Worm (Caenorhabditis elegans) whole organism, L4 larva: ENCODE data around the gene Y46G5A.15.

Experiments
- F10B5.3 ChIP-seq: sonication (generic microtip); optimal IDR thresholded peaks from 2 replicates; lab custom pipeline; 2016; ENCODE audit warnings: mild to moderate bottlenecking, missing genetic modification characterization, missing compliant biosample characterization
- F37D6.2 ChIP-seq: sonication (generic microtip); optimal IDR thresholded peaks from 2 replicates; lab custom pipeline; 2016; ENCODE audit warnings: mild to moderate bottlenecking, missing genetic modification characterization, missing compliant biosample characterization
- T26A8.4 ChIP-seq: fragments of 200-800 bp; sonication (Bioruptor generic); IDR thresholded peaks from 2 replicates; pipeline ENCODE4 v1.3.6; 2022; ENCODE audit warnings: missing genetic modification characterization, missing compliant biosample characterization
- Y105C5A.15 ChIP-seq: fragments of 200-800 bp; sonication (Bioruptor generic); IDR thresholded peaks from 2 replicates; pipeline ENCODE4 v1.3.6; 2022; ENCODE audit warnings: missing genetic modification characterization, missing compliant biosample characterization
- Y48G9A.11 ChIP-seq: fragments of 200-800 bp; sonication (Bioruptor generic); IDR thresholded peaks from 2 replicates; pipeline ENCODE4 v1.3.6; 2022; ENCODE audit warnings: missing genetic modification reagents, missing genetic modification characterization, missing compliant biosample characterization
- Y75B8A.6 ChIP-seq: fragments of 200-800 bp; sonication (Bioruptor generic); IDR thresholded peaks from 2 replicates; pipeline ENCODE4 v1.3.6; 2022; ENCODE audit warnings: missing genetic modification reagents, missing genetic modification characterization, missing compliant biosample characterization
- ZK337.2 ChIP-seq: fragments of 200-800 bp; sonication (Bioruptor generic); IDR thresholded peaks from 2 replicates; pipeline ENCODE4 v1.3.6; 2022; ENCODE audit warnings: missing genetic modification reagents, missing genetic modification characterization, missing compliant biosample characterization
- ama-1 ChIP-seq: fragments of 150-350 bp; optimal IDR thresholded peaks from 2 replicates; lab custom pipeline; 2014; ENCODE audit warnings: inconsistent platforms, mixed read lengths
- ceh-28 ChIP-seq: fragments of 150-350 bp; optimal IDR thresholded peaks from 2 replicates; lab custom pipeline; 2014; ENCODE audit warnings: missing biosample characterization, missing genetic modification reagents, missing genetic modification characterization
- ces-1 ChIP-seq: fragments of 150-350 bp; sonication (generic microtip); optimal IDR thresholded peaks from 4 replicates; lab custom pipeline; 2014; ENCODE audit warnings: missing biosample characterization, missing genetic modification reagents, missing genetic modification characterization
- daf-16 ChIP-seq, 3 experiments: sonication (generic microtip); optimal IDR thresholded peaks; 2 replicates each; lab custom pipeline; 2016 to 2017; ENCODE audit warnings: missing genetic modification characterization in 3 of 3, missing genetic modification reagents in 3 of 3, mild to moderate bottlenecking in 2 of 3, missing compliant biosample characterization in 2 of 3, missing biosample characterization in 1 of 3, moderate library complexity in 1 of 3
- dmd-6 ChIP-seq: fragments of 200-800 bp; sonication (Bioruptor generic); IDR thresholded peaks from 2 replicates; pipeline ENCODE4 v1.3.6; 2022; ENCODE audit warnings: missing genetic modification reagents, missing genetic modification characterization, missing compliant biosample characterization
- dmd-9 ChIP-seq: fragments of 200-800 bp; sonication (Bioruptor generic); IDR thresholded peaks from 2 replicates; pipeline ENCODE4 v1.3.6; 2022; ENCODE audit warnings: missing genetic modification reagents, missing genetic modification characterization, missing compliant biosample characterization
- egl-43 ChIP-seq: fragments of 200-800 bp; sonication (Bioruptor generic); IDR thresholded peaks from 2 replicates; pipeline ENCODE4 v1.3.6; 2022; ENCODE audit warnings: missing genetic modification reagents, missing genetic modification characterization, missing compliant biosample characterization
- hlh-30 ChIP-seq: sonication (generic microtip); optimal IDR thresholded peaks from 2 replicates; lab custom pipeline; 2017; ENCODE audit warnings: antibody characterized with exemption, mild to moderate bottlenecking, missing genetic modification characterization, missing compliant biosample characterization; ENCODE audit not compliant: insufficient read depth
- lin-15B ChIP-seq: fragments of 150-350 bp; sonication (generic microtip); optimal IDR thresholded peaks from 3 replicates; lab custom pipeline; 2014; ENCODE audit warnings: missing biosample characterization, missing genetic modification characterization
- lin-38 ChIP-seq: fragments of 200-800 bp; sonication (Bioruptor generic); IDR thresholded peaks from 2 replicates; pipeline ENCODE4 v1.3.6; 2022; ENCODE audit warnings: missing genetic modification reagents, missing genetic modification characterization, missing compliant biosample characterization
- lin-39 ChIP-seq: fragments of 150-350 bp; optimal IDR thresholded peaks from 2 replicates; lab custom pipeline; 2014; ENCODE audit warnings: missing biosample characterization, missing genetic modification reagents, missing genetic modification characterization
- madf-5 ChIP-seq, 2 experiments: fragments of 200-800 bp; sonication (Bioruptor generic); IDR thresholded peaks; 2 replicates each; pipeline ENCODE4 v1.3.6; 2022; ENCODE audit warnings: missing compliant biosample characterization in 2 of 2, missing genetic modification characterization in 2 of 2
- mdl-1 ChIP-seq, 2 experiments: fragments of 150-350 bp in 1 of 2; sonication (generic microtip) in 1 of 2; optimal IDR thresholded peaks; 2 replicates each; lab custom pipeline; 2014 to 2017; ENCODE audit warnings: missing biosample characterization in 2 of 2, missing genetic modification characterization in 2 of 2
- mdt-29 ChIP-seq: fragments of 200-800 bp; sonication (Bioruptor generic); IDR thresholded peaks from 2 replicates; pipeline ENCODE4 v1.3.6; 2022; ENCODE audit warnings: missing genetic modification reagents, missing genetic modification characterization, missing compliant biosample characterization
- nhr-102 ChIP-seq: sonication (generic microtip); optimal IDR thresholded peaks from 2 replicates; lab custom pipeline; 2016; ENCODE audit warnings: mild to moderate bottlenecking, missing genetic modification characterization, moderate library complexity, missing compliant biosample characterization
- nhr-237 ChIP-seq: sonication (generic microtip); optimal IDR thresholded peaks from 2 replicates; lab custom pipeline; 2017; ENCODE audit warnings: missing biosample characterization, missing genetic modification characterization
- nhr-42 ChIP-seq: fragments of 200-800 bp; sonication (Bioruptor generic); IDR thresholded peaks from 2 replicates; pipeline ENCODE4 v1.3.6; 2022; ENCODE audit warnings: missing genetic modification characterization, missing compliant biosample characterization
- nhr-77 ChIP-seq: fragments of 150-350 bp; optimal IDR thresholded peaks from 2 replicates; lab custom pipeline; 2014; ENCODE audit warnings: missing biosample characterization, missing genetic modification characterization
- pha-4 ChIP-seq, 2 experiments: fragments of 150-350 bp in 1 of 2; fragments of 200-800 bp in 1 of 2; sonication (Bioruptor generic) in 1 of 2; IDR thresholded peaks in 1 of 2; optimal IDR thresholded peaks in 1 of 2; 2 replicates each; pipeline versions ENCODE4 v1.3.6 to Lab custom; 2014 to 2022; ENCODE audit warnings: missing genetic modification characterization in 2 of 2, missing genetic modification reagents in 2 of 2, missing biosample characterization in 1 of 2, missing compliant biosample characterization in 1 of 2
- rbr-2 ChIP-seq: sonication (generic microtip); optimal IDR thresholded peaks from 2 replicates; lab custom pipeline; 2016; ENCODE audit warnings: missing genotype, missing genetic modification characterization, missing compliant biosample characterization
- set-16 ChIP-seq: fragments of 200-800 bp; sonication (Bioruptor generic); IDR thresholded peaks from 2 replicates; pipeline ENCODE4 v1.3.6; 2022; ENCODE audit warnings: missing genetic modification reagents, missing genetic modification characterization, missing compliant biosample characterization
- snpc-1.2 ChIP-seq: fragments of 200-800 bp; sonication (Bioruptor generic); IDR thresholded peaks from 2 replicates; pipeline ENCODE4 v1.3.6; 2022; ENCODE audit warnings: missing genetic modification reagents, missing genetic modification characterization, missing compliant biosample characterization
- unc-39 ChIP-seq: sonication (generic microtip); optimal IDR thresholded peaks from 2 replicates; lab custom pipeline; 2017; ENCODE audit warnings: missing biosample characterization, missing genetic modification characterization
- zag-1 ChIP-seq: fragments of 150-350 bp; optimal IDR thresholded peaks from 2 replicates; lab custom pipeline; 2014; ENCODE audit warnings: missing biosample characterization, missing genetic modification characterization
- zfp-2 ChIP-seq: sonication (generic microtip); optimal IDR thresholded peaks from 2 replicates; lab custom pipeline; 2016; ENCODE audit warnings: mild to moderate bottlenecking, missing genetic modification characterization, missing compliant biosample characterization
- zfp-3 ChIP-seq: fragments of 200-800 bp; sonication (Bioruptor generic); conservative IDR thresholded peaks from 2 replicates; pipeline ENCODE4 v1.3.6; 2022; ENCODE audit warnings: missing genetic modification reagents, missing genetic modification characterization, missing compliant biosample characterization
- zip-11 ChIP-seq: fragments of 200-800 bp; sonication (Bioruptor generic); IDR thresholded peaks from 2 replicates; pipeline ENCODE4 v1.3.6; 2022; ENCODE audit warnings: missing genetic modification characterization, missing compliant biosample characterization

Y46G5A.15 gene

ce11 chrII:12768167-12768712, 17.0 kb downstream of the Y46G5A.15 start, which contains the start of the genes vps-2 and tiar-2 (continued):
- TF ChIP-seq Y48G9A.11 (GFP tag; lab: Robert Waterston, UW): no peak
- TF ChIP-seq zip-11 (GFP tag; lab: Robert Waterston, UW): no peak
- no peak for TF ChIP-seq ZK337.2
- peak; percentile 41 for TF ChIP-seq F37D6.2 (tag; lab: Kevin White, UChicago)
- no peak for TF ChIP-seq zfp-3 (GFP tag; lab: Robert Waterston, UW)
- no peak for TF ChIP-seq dmd-9
- no peak for TF ChIP-seq daf-16 (GFP tag; optimal IDR thresholded peaks at IDR 0.05; lab: Kevin White, UChicago)
- TF ChIP-seq daf-16 (tag; optimal IDR thresholded peaks at IDR 0.05; lab: Kevin White, UChicago): peak; percentile 41
- TF ChIP-seq egl-43 (GFP tag; lab: Robert Waterston, UW): no peak
- no peak for TF ChIP-seq lin-15B
- TF ChIP-seq T26A8.4: no peak
- TF ChIP-seq lin-39: no peak
- no peak for TF ChIP-seq Y105C5A.15 (GFP tag; lab: Robert Waterston, UW)
- TF ChIP-seq madf-5 (GFP tag; IDR thresholded peaks at IDR 0.05; lab: Robert Waterston, UW): no peak
- TF ChIP-seq unc-39: no peak
- TF ChIP-seq mdt-29 (GFP tag; lab: Robert Waterston, UW): no peak
- no peak for TF ChIP-seq Y75B8A.6
- no peak for TF ChIP-seq nhr-237 (tag; lab: Kevin White, UChicago)
- peak; percentile 59 for TF ChIP-seq hlh-30 (tag; lab: Kevin White, UChicago)
- TF ChIP-seq dmd-6 (GFP tag; lab: Robert Waterston, UW): no peak
- no peak for TF ChIP-seq zag-1
- TF ChIP-seq ama-1: no peak
- no peak for TF ChIP-seq zfp-2
- no peak for TF ChIP-seq mdl-1 (tag; optimal IDR thresholded peaks at IDR 0.05; lab: Kevin White, UChicago)
- peak; percentile 94 for TF ChIP-seq lin-38 (GFP tag; lab: Robert Waterston, UW)

DNA sequence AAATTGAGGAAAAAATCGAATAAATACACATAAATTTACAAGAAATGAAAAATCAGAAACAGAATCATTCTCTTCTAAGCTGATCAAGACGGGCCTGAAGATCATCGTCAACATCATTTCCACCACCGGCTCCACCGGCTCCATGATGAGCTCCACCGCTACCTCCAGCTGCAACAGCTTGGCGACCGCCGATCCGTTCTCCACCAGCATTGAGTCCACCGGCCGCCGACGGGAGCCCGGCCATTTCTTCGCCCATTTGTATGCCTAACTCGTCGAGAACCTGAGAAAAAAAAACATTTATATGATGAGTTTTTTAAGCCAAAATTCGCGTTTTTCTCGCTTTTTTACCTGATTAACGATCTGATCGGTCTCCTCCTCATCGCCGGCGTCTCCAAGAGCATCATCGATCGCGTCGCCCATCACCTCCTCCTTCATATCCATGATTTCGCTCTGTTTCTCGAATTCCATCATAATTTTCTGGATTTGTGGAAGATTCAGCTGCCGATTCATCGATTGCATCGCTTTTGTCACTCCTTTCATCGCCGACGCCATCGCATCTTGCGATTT, 17.9 kb downstream of the Y46G5A.15 start:
- TF ChIP-seq set-16 (GFP tag; lab: Robert Waterston, UW) (peak; percentile 86), ces-1 (GFP tag; lab: Kevin White, UChicago) (no peak), zip-11 (GFP tag; lab: Robert Waterston, UW) (no peak)

DNA sequence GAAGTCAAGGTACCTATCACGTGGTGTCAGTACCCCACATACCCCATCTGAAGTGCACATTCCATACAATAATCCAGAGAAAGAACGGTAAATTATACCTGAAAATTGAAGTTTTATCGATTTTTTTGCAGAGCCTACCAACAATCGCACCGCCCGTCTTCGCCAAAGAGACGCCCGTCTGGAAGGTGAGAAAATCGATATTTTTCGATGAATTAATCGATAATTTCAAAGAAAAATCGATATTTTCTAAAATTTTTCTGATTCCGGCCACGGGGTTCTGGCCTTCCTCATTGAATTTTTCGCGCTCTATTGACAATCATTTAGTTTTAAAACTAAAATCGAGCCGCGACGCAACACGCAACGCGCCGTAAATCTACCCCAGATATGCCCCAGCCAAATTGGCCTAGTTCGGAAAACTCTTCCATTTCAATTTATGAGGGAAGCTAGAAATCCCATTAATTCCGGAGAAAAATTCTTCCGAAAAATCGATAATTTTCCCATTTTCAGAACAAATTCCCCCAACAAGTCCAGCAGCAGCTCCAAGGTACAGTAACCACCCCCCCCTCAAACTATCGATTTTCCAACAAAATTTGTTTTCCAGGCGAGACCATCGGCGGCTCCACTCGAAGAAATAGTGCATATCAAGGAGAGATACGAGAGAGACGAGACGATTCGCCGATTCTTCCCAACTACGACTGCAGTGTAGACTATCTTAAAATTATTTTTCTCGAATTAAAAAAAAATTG, 18.6 kb downstream of the Y46G5A.15 start:
- TF ChIP-seq nhr-42 (GFP tag; lab: Robert Waterston, UW) (0 out of 2 replicates have a peak, but pooled peaks have one; percentile 41), nhr-102 (tag; lab: Kevin White, UChicago) (peak; percentile 40), nhr-77 (tag; lab: Kevin White, UChicago) (no peak), F10B5.3 (peak; percentile 42), hlh-30 (tag; lab: Kevin White, UChicago) (no peak), rbr-2 (tag; lab: Kevin White, UChicago) (no peak), daf-16 (GFP tag; optimal IDR thresholded peaks at IDR 0.05; lab: Kevin White, UChicago) (no peak), daf-16 (tag; optimal IDR thresholded peaks at IDR 0.05; lab: Kevin White, UChicago) (peak; percentile 22), lin-38 (GFP tag; lab: Robert Waterston, UW) (peak; percentile 71), ceh-28 (peak; percentile 87), pha-4 (GFP tag; IDR thresholded peaks at IDR 0.05; lab: Robert Waterston, UW) (0 out of 2 replicates have a peak, but pooled peaks have one; percentile 26), pha-4 (tag; optimal IDR thresholded peaks at IDR 0.05; lab: Kevin White, UChicago) (no peak), snpc-1.2 (GFP tag; lab: Robert Waterston, UW) (0 out of 2 replicates have a peak, but pooled peaks have one; percentile 26)
